Fruit fly (Drosophila melanogaster) whole organism, prepupa: Measurements from ENCODE around the gene Rbp1-like.

Experiments used
- Blimp-1 ChIP-seq: fragments of 200-800 bp; sonication (Bioruptor generic); optimal IDR thresholded peaks from 3 replicates; lab custom pipeline; 2017; ENCODE audit warnings: missing biosample characterization, missing genetic modification characterization, mild to moderate bottlenecking, moderate library complexity, missing genetic modification reagents
- CG10669 ChIP-seq: fragments of 200-800 bp; sonication (Bioruptor generic); optimal IDR thresholded peaks from 3 replicates; lab custom pipeline; 2018; ENCODE audit warnings: missing biosample characterization, mild to moderate bottlenecking, missing genetic modification characterization, moderate library complexity
- CG11902 ChIP-seq: fragments of 200-800 bp; sonication (Bioruptor generic); optimal IDR thresholded peaks from 3 replicates; lab custom pipeline; 2016; ENCODE audit warnings: missing biosample characterization, missing genetic modification characterization
- CG4318 ChIP-seq: fragments of 200-800 bp; sonication (Bioruptor generic); optimal IDR thresholded peaks from 3 replicates; lab custom pipeline; 2017; ENCODE audit warnings: missing biosample characterization, mild to moderate bottlenecking, missing genetic modification characterization
- CG6163 ChIP-seq: fragments of 200-800 bp; sonication (Bioruptor generic); IDR thresholded peaks from 3 replicates; pipeline ENCODE4 v1.3.6; 2022; ENCODE audit warnings: missing biosample characterization, missing genetic modification characterization
- CG6854 ChIP-seq: fragments of 200-800 bp; sonication (Bioruptor generic); optimal IDR thresholded peaks from 2 replicates; lab custom pipeline; 2017; ENCODE audit warnings: missing biosample characterization, mild to moderate bottlenecking, missing genetic modification characterization
- Ets21C ChIP-seq: fragments of 200-800 bp; sonication (Bioruptor generic); optimal IDR thresholded peaks from 3 replicates; lab custom pipeline; 2016; ENCODE audit warnings: missing biosample characterization, missing genetic modification characterization
- Gug ChIP-seq: fragments of 200-800 bp; sonication (Bioruptor generic); IDR thresholded peaks from 2 replicates; pipeline ENCODE4 v1.3.6; 2022; ENCODE audit warnings: missing biosample characterization, missing genetic modification characterization
- Hr38 ChIP-seq: sonication (Bioruptor generic); optimal IDR thresholded peaks from 2 replicates; lab custom pipeline; 2016; ENCODE audit warnings: missing biosample characterization, missing genetic modification characterization
- Hr39 ChIP-seq: fragments of 200-800 bp; sonication (Bioruptor generic); optimal IDR thresholded peaks from 2 replicates; lab custom pipeline; 2016; ENCODE audit warnings: missing biosample characterization, missing genetic modification characterization
- Hr4 ChIP-seq: fragments of 200-800 bp; sonication (Bioruptor generic); optimal IDR thresholded peaks from 3 replicates; lab custom pipeline; 2016; ENCODE audit warnings: missing biosample characterization, missing genetic modification characterization
- Sox15 ChIP-seq: fragments of 200-800 bp; sonication (Bioruptor generic); optimal IDR thresholded peaks from 3 replicates; lab custom pipeline; 2016; ENCODE audit warnings: missing biosample characterization, missing genetic modification characterization
- acj6 ChIP-seq: fragments of 200-800 bp; sonication (Bioruptor generic); optimal IDR thresholded peaks from 3 replicates; lab custom pipeline; 2016; ENCODE audit warnings: missing biosample characterization, missing genetic modification characterization
- eg ChIP-seq: fragments of 200-800 bp; sonication (Bioruptor generic); IDR thresholded peaks from 3 replicates; pipeline ENCODE4 v1.3.6; 2022; ENCODE audit warnings: missing biosample characterization, missing genetic modification characterization
- esn ChIP-seq: fragments of 200-800 bp; sonication (Bioruptor generic); optimal IDR thresholded peaks from 2 replicates; lab custom pipeline; 2016; ENCODE audit warnings: missing biosample characterization, mild to moderate bottlenecking, missing genetic modification characterization, moderate library complexity
- fd59A ChIP-seq: fragments of 200-800 bp; sonication (Bioruptor generic); optimal IDR thresholded peaks from 2 replicates; lab custom pipeline; 2017; ENCODE audit warnings: missing biosample characterization, mild to moderate bottlenecking, missing genetic modification characterization, missing genetic modification reagents
- net ChIP-seq: fragments of 200-800 bp; sonication (Bioruptor generic); optimal IDR thresholded peaks from 3 replicates; lab custom pipeline; 2016; ENCODE audit warnings: missing biosample characterization, missing genetic modification characterization
- ss ChIP-seq, 2 experiments: fragments of 200-800 bp; sonication (Bioruptor generic); optimal IDR thresholded peaks; 2 replicates in 1 of 2; 3 replicates in 1 of 2; lab custom pipeline; 2017 to 2018; ENCODE audit warnings: mild to moderate bottlenecking in 2 of 2, missing biosample characterization in 2 of 2, missing genetic modification characterization in 2 of 2, moderate library complexity in 1 of 2

Rbp1-like gene

DNA sequence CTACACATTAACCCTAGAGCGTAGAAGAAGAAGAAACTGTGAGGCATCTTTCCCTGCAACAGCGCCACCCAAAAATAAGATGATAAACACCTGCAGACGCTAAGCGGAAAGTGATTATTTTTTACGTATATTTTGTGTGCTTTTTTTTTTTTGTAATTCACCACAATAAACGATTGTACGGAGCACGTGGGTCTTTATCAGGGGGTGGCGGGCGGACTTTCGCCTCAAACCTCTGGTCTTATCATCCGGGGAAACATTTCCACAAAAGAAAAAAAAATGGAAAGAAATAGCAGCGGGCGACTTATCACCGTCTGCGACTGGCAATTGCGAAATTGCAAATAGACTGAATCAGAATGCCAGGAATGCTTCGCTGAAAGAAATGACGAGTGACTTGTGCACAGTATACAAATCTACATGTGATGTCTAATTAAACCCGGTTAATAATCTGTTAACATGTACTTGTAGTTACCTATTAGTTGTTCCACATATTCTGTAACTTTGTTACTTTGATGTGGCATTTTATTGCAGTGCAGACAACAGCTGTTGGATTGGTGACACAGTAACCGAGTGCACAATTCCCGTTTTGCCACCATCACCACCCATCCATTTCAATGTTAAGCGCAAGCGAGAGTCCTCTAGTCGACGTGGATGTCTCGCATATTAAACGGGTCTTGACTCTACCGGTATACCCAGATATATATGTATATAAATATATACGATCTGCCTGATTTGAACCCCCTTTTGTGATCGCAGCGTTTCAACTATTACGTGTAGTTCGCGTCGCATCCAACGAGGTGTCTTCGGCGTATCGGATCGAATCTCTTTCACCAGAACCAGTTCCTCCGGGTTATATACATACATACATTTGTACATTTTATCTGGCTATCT, 52.6 kb downstream of the Rbp1-like start (continued):
- TF ChIP-seq Ets21C (peak; percentile 63), ss (GFP tag; optimal IDR thresholded peaks at IDR 0.05; lab: Kevin White, UChicago) (peak; percentile 43 to 66), CG6163 (GFP tag; lab: Robert Waterston, UW) (peak; percentile 93), acj6 (GFP tag; lab: Kevin White, UChicago) (peak; percentile 84), CG6854 (GFP tag; lab: Kevin White, UChicago) (peak; percentile 12), fd59A (GFP tag; lab: Kevin White, UChicago) (peak; percentile 58), Gug (GFP tag; lab: Robert Waterston, UW) (peak; percentile 84), Sox15 (GFP tag; lab: Kevin White, UChicago) (peak; percentile 75), Hr39 (GFP tag; lab: Kevin White, UChicago) (peak; percentile 83), Hr4 (peak; percentile 86), CG4318 (GFP tag; lab: Kevin White, UChicago) (peak; percentile 83), CG11902 (GFP tag; lab: Kevin White, UChicago) (peak; percentile 69), net (GFP tag; lab: Kevin White, UChicago) (peak; percentile 86), Blimp-1 (peak; percentile 16), eg (peak; percentile 94), CG10669 (GFP tag; lab: Kevin White, UChicago) (peak; percentile 84), esn (GFP tag; lab: Kevin White, UChicago) (peak; percentile 89), Hr38 (no peak)
